Fruit fly (Drosophila melanogaster): Measurements from ENCODE around the gene CG6961.

- no peak for TF ChIP-seq insv (optimal IDR thresholded peaks at IDR 0.05)
- no peak for TF ChIP-seq ttk (optimal IDR thresholded peaks at IDR 0.05)
- no peak for TF ChIP-seq h (optimal IDR thresholded peaks at IDR 0.05)
- TF ChIP-seq psq (optimal IDR thresholded peaks at IDR 0.05) = no peak
- no peak for TF ChIP-seq Sin3A (optimal IDR thresholded peaks at IDR 0.05)
- no peak for TF ChIP-seq Myc (optimal IDR thresholded peaks at IDR 0.05)
Measured at dm6 chrX:18801293-18801692, 13.3 kb upstream of the CG6961 start.
